Worm (Caenorhabditis elegans) whole organism, L4 larva: ENCODE results near the gene C18F10.2.
A peak's percentile ranks its signal among the peaks of the same experiment; 100 is the strongest.

Source experiments
- F49E8.2 ChIP-seq: sonication (generic microtip); optimal IDR thresholded peaks from 2 replicates; lab custom pipeline; 2016; ENCODE audit warnings: missing compliant biosample characterization, mild to moderate bottlenecking, missing genetic modification characterization, borderline replicate concordance
- Y105C5A.15 ChIP-seq: fragments of 200-800 bp; sonication (Bioruptor generic); IDR thresholded peaks from 2 replicates; pipeline ENCODE4 v1.3.6; 2022; ENCODE audit warnings: missing genetic modification characterization, missing compliant biosample characterization
- ZK546.5 ChIP-seq, 2 experiments: sonication (generic microtip); optimal IDR thresholded peaks; 2 replicates each; lab custom pipeline; 2017; ENCODE audit warnings: missing biosample characterization in 2 of 2, missing genetic modification characterization in 2 of 2
- aha-1 ChIP-seq: fragments of 150-350 bp; peaks from one replicate; lab custom pipeline; 2014; ENCODE audit warnings: missing biosample characterization, missing genetic modification characterization
- ama-1 ChIP-seq: fragments of 150-350 bp; optimal IDR thresholded peaks from 2 replicates; lab custom pipeline; 2014; ENCODE audit warnings: inconsistent platforms, mixed read lengths
- arid-1 ChIP-seq: fragments of 200-800 bp; sonication (Bioruptor generic); conservative IDR thresholded peaks from 2 replicates; pipeline ENCODE4 v1.3.6; 2022; ENCODE audit warnings: missing genetic modification reagents, missing genetic modification characterization, missing compliant biosample characterization
- attf-4 ChIP-seq: sonication (generic microtip); optimal IDR thresholded peaks from 3 replicates; lab custom pipeline; 2017; ENCODE audit warnings: missing biosample characterization, missing genetic modification characterization
- ceh-20 ChIP-seq: fragments of 200-800 bp; sonication (Bioruptor generic); IDR thresholded peaks from 2 replicates; pipeline ENCODE4 v1.3.6; 2022; ENCODE audit warnings: missing genetic modification reagents, missing genetic modification characterization, missing compliant biosample characterization
- ceh-32 ChIP-seq: sonication (generic microtip); optimal IDR thresholded peaks from 2 replicates; lab custom pipeline; 2016; ENCODE audit warnings: mild to moderate bottlenecking, missing genetic modification characterization, missing compliant biosample characterization; ENCODE audit not compliant: poor library complexity
- ceh-44 ChIP-seq: fragments of 200-800 bp; sonication (Bioruptor generic); IDR thresholded peaks from 2 replicates; pipeline ENCODE4 v1.3.6; 2022; ENCODE audit warnings: missing genetic modification reagents, missing genetic modification characterization, missing compliant biosample characterization
- ceh-82 ChIP-seq: sonication (generic microtip); optimal IDR thresholded peaks from 2 replicates; lab custom pipeline; 2017; ENCODE audit warnings: missing biosample characterization, missing genetic modification characterization
- ctbp-1 ChIP-seq: fragments of 200-800 bp; sonication (Bioruptor generic); IDR thresholded peaks from 2 replicates; pipeline ENCODE4 v1.3.6; 2022; ENCODE audit warnings: missing genetic modification reagents, missing genetic modification characterization, missing compliant biosample characterization
- daf-16 ChIP-seq, 3 experiments: sonication (generic microtip); optimal IDR thresholded peaks; 2 replicates each; lab custom pipeline; 2016 to 2017; ENCODE audit warnings: missing genetic modification characterization in 3 of 3, missing genetic modification reagents in 3 of 3, mild to moderate bottlenecking in 2 of 3, missing compliant biosample characterization in 2 of 3, missing biosample characterization in 1 of 3, moderate library complexity in 1 of 3
- dmd-6 ChIP-seq: fragments of 200-800 bp; sonication (Bioruptor generic); IDR thresholded peaks from 2 replicates; pipeline ENCODE4 v1.3.6; 2022; ENCODE audit warnings: missing genetic modification reagents, missing genetic modification characterization, missing compliant biosample characterization
- dmd-8 ChIP-seq: fragments of 200-800 bp; sonication (Bioruptor generic); IDR thresholded peaks from 2 replicates; pipeline ENCODE4 v1.3.6; 2022; ENCODE audit warnings: missing genetic modification characterization, missing compliant biosample characterization
- dmd-9 ChIP-seq: fragments of 200-800 bp; sonication (Bioruptor generic); IDR thresholded peaks from 2 replicates; pipeline ENCODE4 v1.3.6; 2022; ENCODE audit warnings: missing genetic modification reagents, missing genetic modification characterization, missing compliant biosample characterization
- dpl-1 ChIP-seq: fragments of 150-350 bp; optimal IDR thresholded peaks from 2 replicates; lab custom pipeline; 2014; ENCODE audit warnings: missing biosample characterization, missing genetic modification reagents, missing genetic modification characterization
- dve-1 ChIP-seq: sonication (generic microtip); optimal IDR thresholded peaks from 2 replicates; lab custom pipeline; 2017; ENCODE audit warnings: antibody characterized with exemption, mild to moderate bottlenecking, missing genetic modification characterization, missing compliant biosample characterization; ENCODE audit not compliant: insufficient read depth
- egl-43 ChIP-seq: fragments of 200-800 bp; sonication (Bioruptor generic); IDR thresholded peaks from 2 replicates; pipeline ENCODE4 v1.3.6; 2022; ENCODE audit warnings: missing genetic modification reagents, missing genetic modification characterization, missing compliant biosample characterization
- gei-8 ChIP-seq: fragments of 200-800 bp; sonication (Bioruptor generic); optimal IDR thresholded peaks from 2 replicates; lab custom pipeline; 2018; ENCODE audit warnings: mild to moderate bottlenecking, missing genetic modification characterization, missing compliant biosample characterization
- hif-1 ChIP-seq, 2 experiments: sonication (generic microtip); optimal IDR thresholded peaks; 2 replicates each; lab custom pipeline; 2016 to 2017; ENCODE audit warnings: missing compliant biosample characterization in 2 of 2, missing genetic modification characterization in 2 of 2, missing genetic modification reagents in 2 of 2, missing genotype in 2 of 2, mild to moderate bottlenecking in 1 of 2
- hlh-11 ChIP-seq: fragments of 200-800 bp; sonication (Bioruptor generic); optimal IDR thresholded peaks from 2 replicates; lab custom pipeline; 2018; ENCODE audit warnings: mild to moderate bottlenecking, missing genetic modification characterization, missing compliant biosample characterization
- hmg-1.1 ChIP-seq: fragments of 200-800 bp; sonication (Bioruptor generic); IDR thresholded peaks from 2 replicates; pipeline ENCODE4 v1.3.6; 2022; ENCODE audit warnings: missing genetic modification reagents, missing genetic modification characterization, missing compliant biosample characterization
- jun-1 ChIP-seq: fragments of 150-350 bp; optimal IDR thresholded peaks from 2 replicates; lab custom pipeline; 2014; ENCODE audit warnings: missing biosample characterization, missing genetic modification reagents, missing genetic modification characterization
- lim-7 ChIP-seq: fragments of 200-800 bp; sonication (Bioruptor generic); IDR thresholded peaks from 2 replicates; pipeline ENCODE4 v1.3.6; 2022; ENCODE audit warnings: missing genetic modification characterization, missing compliant biosample characterization
- lin-13 ChIP-seq: fragments of 150-350 bp; optimal IDR thresholded peaks from 2 replicates; lab custom pipeline; 2014; ENCODE audit warnings: missing biosample characterization, missing genetic modification reagents, missing genetic modification characterization
- lin-38 ChIP-seq: fragments of 200-800 bp; sonication (Bioruptor generic); IDR thresholded peaks from 2 replicates; pipeline ENCODE4 v1.3.6; 2022; ENCODE audit warnings: missing genetic modification reagents, missing genetic modification characterization, missing compliant biosample characterization
- lsy-2 ChIP-seq, 2 experiments: fragments of 150-350 bp in 1 of 2; sonication (generic microtip) in 1 of 2; optimal IDR thresholded peaks; 2 replicates each; lab custom pipeline; 2014 to 2017; ENCODE audit warnings: missing biosample characterization in 2 of 2, missing genetic modification characterization in 2 of 2
- madf-9 ChIP-seq: fragments of 200-800 bp; sonication (Bioruptor generic); conservative IDR thresholded peaks from 2 replicates; pipeline ENCODE4 v1.3.6; 2022; ENCODE audit warnings: missing genetic modification reagents, missing genetic modification characterization, missing compliant biosample characterization
- mes-2 ChIP-seq: sonication (generic microtip); optimal IDR thresholded peaks from 2 replicates; lab custom pipeline; 2016; ENCODE audit warnings: missing genotype, mild to moderate bottlenecking, missing genetic modification characterization, missing compliant biosample characterization; ENCODE audit not compliant: poor library complexity, severe bottlenecking
- mxl-2 ChIP-seq: fragments of 200-800 bp; sonication (Bioruptor generic); conservative IDR thresholded peaks from 2 replicates; pipeline ENCODE4 v1.3.6; 2022; ENCODE audit warnings: missing genetic modification reagents, missing genetic modification characterization, missing compliant biosample characterization
- mxl-3 ChIP-seq: fragments of 200-800 bp; sonication (Bioruptor generic); optimal IDR thresholded peaks from 2 replicates; lab custom pipeline; 2018; ENCODE audit warnings: mild to moderate bottlenecking, missing genetic modification characterization, missing compliant biosample characterization
- nhr-102 ChIP-seq: sonication (generic microtip); optimal IDR thresholded peaks from 2 replicates; lab custom pipeline; 2016; ENCODE audit warnings: mild to moderate bottlenecking, missing genetic modification characterization, moderate library complexity, missing compliant biosample characterization
- nhr-11 ChIP-seq: fragments of 150-350 bp; optimal IDR thresholded peaks from 2 replicates; lab custom pipeline; 2014; ENCODE audit warnings: missing biosample characterization, missing genetic modification characterization
- nhr-25 ChIP-seq: sonication (generic microtip); optimal IDR thresholded peaks from 2 replicates; lab custom pipeline; 2017; ENCODE audit warnings: missing genetic modification characterization, mild to moderate bottlenecking, missing compliant biosample characterization, antibody characterized with exemption, moderate library complexity, borderline replicate concordance; ENCODE audit not compliant: insufficient read depth
- nhr-28 ChIP-seq: fragments of 150-350 bp; optimal IDR thresholded peaks from 2 replicates; lab custom pipeline; 2014; ENCODE audit warnings: missing biosample characterization, missing genetic modification characterization
- php-3 ChIP-seq: fragments of 200-800 bp; sonication (Bioruptor generic); IDR thresholded peaks from 2 replicates; pipeline ENCODE4 v1.3.6; 2022; ENCODE audit warnings: missing genetic modification reagents, missing genetic modification characterization, missing compliant biosample characterization
- rbr-2 ChIP-seq: sonication (generic microtip); optimal IDR thresholded peaks from 2 replicates; lab custom pipeline; 2016; ENCODE audit warnings: missing genotype, missing genetic modification characterization, missing compliant biosample characterization
- sdz-12 ChIP-seq: fragments of 200-800 bp; sonication (Bioruptor generic); optimal IDR thresholded peaks from 2 replicates; lab custom pipeline; 2018; ENCODE audit warnings: mild to moderate bottlenecking, missing genetic modification characterization, missing compliant biosample characterization
- snpc-1.2 ChIP-seq: fragments of 200-800 bp; sonication (Bioruptor generic); IDR thresholded peaks from 2 replicates; pipeline ENCODE4 v1.3.6; 2022; ENCODE audit warnings: missing genetic modification reagents, missing genetic modification characterization, missing compliant biosample characterization
- tra-1 ChIP-seq: fragments of 200-800 bp; sonication (Bioruptor generic); IDR thresholded peaks from 2 replicates; pipeline ENCODE4 v1.3.6; 2022; ENCODE audit warnings: missing genetic modification reagents, missing genetic modification characterization, missing compliant biosample characterization
- unc-130 ChIP-seq: sonication (generic microtip); optimal IDR thresholded peaks from 2 replicates; lab custom pipeline; 2016; ENCODE audit warnings: missing genetic modification reagents, missing genetic modification characterization, missing compliant biosample characterization
- unc-39 ChIP-seq: sonication (generic microtip); optimal IDR thresholded peaks from 2 replicates; lab custom pipeline; 2017; ENCODE audit warnings: missing biosample characterization, missing genetic modification characterization
- unc-62 ChIP-seq, 3 experiments: fragments of 150-350 bp in 1 of 3; sonication (generic microtip); optimal IDR thresholded peaks in 2 of 3; peaks in 1 of 3; 1 replicate in 1 of 3; 2 replicates in 2 of 3; lab custom pipeline; 2014 to 2017; ENCODE audit warnings: missing biosample characterization in 3 of 3, missing genetic modification characterization in 3 of 3, missing genetic modification reagents in 3 of 3, missing genotype in 1 of 3
- vab-7 ChIP-seq: fragments of 200-800 bp; sonication (Bioruptor generic); IDR thresholded peaks from 2 replicates; pipeline ENCODE4 v1.3.6; 2022; ENCODE audit warnings: missing genetic modification reagents, missing genetic modification characterization, missing compliant biosample characterization
- zfp-3 ChIP-seq: fragments of 200-800 bp; sonication (Bioruptor generic); conservative IDR thresholded peaks from 2 replicates; pipeline ENCODE4 v1.3.6; 2022; ENCODE audit warnings: missing genetic modification reagents, missing genetic modification characterization, missing compliant biosample characterization
- zip-2 ChIP-seq: fragments of 150-350 bp; optimal IDR thresholded peaks from 2 replicates; lab custom pipeline; 2014; ENCODE audit warnings: missing biosample characterization, missing genetic modification characterization
- ztf-7 ChIP-seq: fragments of 150-350 bp; optimal IDR thresholded peaks from 2 replicates; lab custom pipeline; 2014; ENCODE audit warnings: missing biosample characterization, missing genetic modification characterization

The C18F10.2 gene

ce11 chrIII:6303114-6303647 is 30.2 kb downstream of the C18F10.2 start, which contains the start of gene F47D12.9:
F47D12.9 (minus strand) TSS chrIII:6303380.
- TF ChIP-seq attf-4 (no peak), ama-1 (lab: Kevin White, UChicago) (peak; percentile 51), lin-13 (GFP tag; lab: Kevin White, UChicago) (peak; percentile 71), unc-130 (GFP tag; lab: Kevin White, UChicago) (no peak), unc-62 (GFP tag; optimal IDR thresholded peaks at IDR 0.05 in 1 of 2; lab: Kevin White, UChicago) (peak in 1 of 2 experiments; percentile 80), unc-62 (tag; optimal IDR thresholded peaks at IDR 0.05; lab: Kevin White, UChicago) (no peak), egl-43 (peak; percentile 56; the same call in 1 of the 2 replicates), ZK546.5 (tag; optimal IDR thresholded peaks at IDR 0.05; lab: Kevin White, UChicago) (no peak), ztf-7 (peak; percentile 4), daf-16 (GFP tag; optimal IDR thresholded peaks at IDR 0.05; lab: Kevin White, UChicago) (peak; percentile 73 to 93), daf-16 (tag; optimal IDR thresholded peaks at IDR 0.05; lab: Kevin White, UChicago) (peak; percentile 92), snpc-1.2 (GFP tag; lab: Robert Waterston, UW) (no peak), ceh-82 (tag; lab: Kevin White, UChicago) (no peak), lim-7 (GFP tag; lab: Robert Waterston, UW) (no peak), hmg-1.1 (peak; percentile 80), nhr-25 (tag; lab: Kevin White, UChicago) (peak; percentile 46), dmd-9 (GFP tag; lab: Robert Waterston, UW) (0 out of 2 replicates have a peak, but pooled peaks have one; percentile 19), dmd-8 (GFP tag; lab: Robert Waterston, UW) (no peak), aha-1 (tag; lab: Kevin White, UChicago) (no peak), hlh-11 (tag; lab: Kevin White, UChicago) (peak; percentile 90), mes-2 (tag; lab: Kevin White, UChicago) (peak; percentile 71), jun-1 (peak; percentile 12), zip-2 (tag; lab: Kevin White, UChicago) (peak; percentile 12), php-3 (GFP tag; lab: Robert Waterston, UW) (peak; percentile 82), nhr-102 (tag; lab: Kevin White, UChicago) (peak; percentile 55), vab-7 (no peak), ceh-20 (GFP tag; lab: Robert Waterston, UW) (peak; percentile 72), lin-38 (no peak), sdz-12 (GFP tag; lab: Kevin White, UChicago) (no peak), rbr-2 (tag; lab: Kevin White, UChicago) (peak; percentile 56), madf-9 (GFP tag; lab: Robert Waterston, UW) (no peak), lsy-2 (tag; optimal IDR thresholded peaks at IDR 0.05; lab: Kevin White, UChicago) (peak; percentile 59 to 84), nhr-28 (tag; lab: Kevin White, UChicago) (peak; percentile 84), hif-1 (tag; optimal IDR thresholded peaks at IDR 0.05; lab: Kevin White, UChicago) (peak in 1 of 2 experiments; percentile 74), unc-39 (tag; lab: Kevin White, UChicago) (no peak), F49E8.2 (tag; lab: Kevin White, UChicago) (no peak), dmd-6 (peak; percentile 73; the same call in 1 of the 2 replicates), gei-8 (GFP tag; lab: Kevin White, UChicago) (peak; percentile 32), dpl-1 (GFP tag; lab: Kevin White, UChicago) (peak; percentile 51), nhr-11 (tag; lab: Kevin White, UChicago) (peak; percentile 72), Y105C5A.15 (GFP tag; lab: Robert Waterston, UW) (0 out of 2 replicates have a peak, but pooled peaks have one; percentile 7), mxl-2 (GFP tag; lab: Robert Waterston, UW) (no peak), dve-1 (peak; percentile 83), ceh-44 (GFP tag; lab: Robert Waterston, UW) (no peak), ctbp-1 (GFP tag; lab: Robert Waterston, UW) (no peak), arid-1 (GFP tag; lab: Robert Waterston, UW) (no peak), ceh-32 (tag; lab: Kevin White, UChicago) (no peak), zfp-3 (GFP tag; lab: Robert Waterston, UW) (0 out of 2 replicates have a peak, but pooled peaks have one; percentile 5), tra-1 (GFP tag; lab: Robert Waterston, UW) (no peak; the same call in none of the 2 replicates), mxl-3 (GFP tag; lab: Kevin White, UChicago) (peak; percentile 88)
